Fruit fly (Drosophila melanogaster) whole organism, embryonic: ENCODE data around the gene ND-B18.

Experiments used
- B-H2 ChIP-seq: fragments of 200-800 bp; sonication (Bioruptor generic); optimal IDR thresholded peaks from 2 replicates; lab custom pipeline; 2018; ENCODE audit warnings: missing biosample characterization, mild to moderate bottlenecking, missing genetic modification characterization
- BtbVII ChIP-seq: fragments of 200-800 bp; sonication (Bioruptor generic); optimal IDR thresholded peaks from 3 replicates; lab custom pipeline; 2017; ENCODE audit warnings: missing biosample characterization, mild to moderate bottlenecking, missing genetic modification characterization
- CG10209 ChIP-seq: fragments of 200-800 bp; sonication (Bioruptor generic); optimal IDR thresholded peaks from 3 replicates; lab custom pipeline; 2017; ENCODE audit warnings: missing biosample characterization, mild to moderate bottlenecking, missing genetic modification characterization, missing genetic modification reagents
- CG10979 ChIP-seq: fragments of 200-800 bp; sonication (Bioruptor generic); optimal IDR thresholded peaks from 2 replicates; lab custom pipeline; 2018; ENCODE audit warnings: missing biosample characterization, mild to moderate bottlenecking, missing genetic modification characterization, moderate library complexity
- CG11093 ChIP-seq: fragments of 200-800 bp; sonication (Bioruptor generic); IDR thresholded peaks from 3 replicates; pipeline ENCODE4 v1.3.6; 2022; ENCODE audit warnings: missing biosample characterization, missing genetic modification characterization
- CG11504 ChIP-seq: fragments of 200-800 bp; sonication (Bioruptor generic); optimal IDR thresholded peaks from 3 replicates; lab custom pipeline; 2019; ENCODE audit warnings: missing biosample characterization, mild to moderate bottlenecking, missing genetic modification characterization, moderate library complexity
- CG12659 ChIP-seq: fragments of 200-800 bp; sonication (Bioruptor generic); optimal IDR thresholded peaks from 3 replicates; lab custom pipeline; 2017; ENCODE audit warnings: mild to moderate bottlenecking, missing biosample characterization, missing genetic modification reagents, missing genetic modification characterization
- CG13296 ChIP-seq: fragments of 200-800 bp; sonication (Bioruptor generic); optimal IDR thresholded peaks from 3 replicates; lab custom pipeline; 2018; ENCODE audit warnings: missing biosample characterization, mild to moderate bottlenecking, missing genetic modification characterization
- CG14667 ChIP-seq: fragments of 200-800 bp; sonication (Bioruptor generic); IDR thresholded peaks from 2 replicates; pipeline ENCODE4 v1.3.6; 2022; ENCODE audit warnings: missing biosample characterization, missing genetic modification characterization
- CG1602 ChIP-seq: fragments of 200-800 bp; sonication (Bioruptor generic); optimal IDR thresholded peaks from 3 replicates; lab custom pipeline; 2016; ENCODE audit warnings: missing biosample characterization, missing genetic modification characterization
- CG16779 ChIP-seq: fragments of 200-800 bp; sonication (Bioruptor generic); IDR thresholded peaks from 2 replicates; pipeline ENCODE4 v1.3.6; 2022; ENCODE audit warnings: missing biosample characterization, missing genetic modification characterization
- CG16813 ChIP-seq: fragments of 200-800 bp; sonication (Bioruptor generic); IDR thresholded peaks from 3 replicates; pipeline ENCODE4 v1.3.6; 2022; ENCODE audit warnings: missing biosample characterization, missing genetic modification characterization; ENCODE audit not compliant: partially characterized antibody
- CG3726 ChIP-seq: fragments of 200-800 bp; sonication (Bioruptor generic); IDR thresholded peaks from 3 replicates; pipeline ENCODE4, ENCODE4 v1.3.6; 2022; ENCODE audit warnings: missing biosample characterization, missing genetic modification characterization
- CG4404 ChIP-seq: fragments of 200-800 bp; sonication (Bioruptor generic); IDR thresholded peaks from 2 replicates; pipeline ENCODE4 v1.3.6; 2022; ENCODE audit warnings: missing biosample characterization, missing genetic modification characterization
- CG4854 ChIP-seq: fragments of 200-800 bp; sonication (Bioruptor generic); optimal IDR thresholded peaks from 2 replicates; lab custom pipeline; 2016; ENCODE audit warnings: missing biosample characterization, missing genetic modification characterization, inconsistent platforms
- CG6791 ChIP-seq: fragments of 200-800 bp; sonication (Bioruptor generic); IDR thresholded peaks from 3 replicates; pipeline ENCODE4 v1.3.6; 2022; ENCODE audit warnings: missing biosample characterization, missing genetic modification characterization; ENCODE audit not compliant: partially characterized antibody
- CG6813 ChIP-seq: fragments of 200-800 bp; sonication (Bioruptor generic); optimal IDR thresholded peaks from 2 replicates; lab custom pipeline; 2017; ENCODE audit warnings: missing biosample characterization, missing genetic modification characterization, mild to moderate bottlenecking, moderate library complexity, missing genetic modification reagents
- CG7745 ChIP-seq: fragments of 200-800 bp; sonication (Bioruptor generic); optimal IDR thresholded peaks from 2 replicates; lab custom pipeline; 2018; ENCODE audit warnings: missing biosample characterization, mild to moderate bottlenecking, missing genetic modification characterization, moderate library complexity
- CG8924 ChIP-seq: fragments of 200-800 bp; optimal IDR thresholded peaks from 3 replicates; lab custom pipeline; 2019; ENCODE audit warnings: missing biosample characterization, mild to moderate bottlenecking, missing genetic modification characterization, moderate library complexity
- CG9817 ChIP-seq: fragments of 200-800 bp; sonication (Bioruptor generic); optimal IDR thresholded peaks from 2 replicates; lab custom pipeline; 2018; ENCODE audit warnings: missing biosample characterization, mild to moderate bottlenecking, missing genetic modification characterization, moderate library complexity
- Dbx ChIP-seq: fragments of 200-800 bp; sonication (Bioruptor generic); IDR thresholded peaks from 3 replicates; pipeline ENCODE4 v1.3.6; 2022; ENCODE audit warnings: missing biosample characterization, missing genetic modification characterization
- Deaf1 ChIP-seq: fragments of 200-800 bp; optimal IDR thresholded peaks from 3 replicates; lab custom pipeline; 2019; ENCODE audit warnings: missing biosample characterization, mild to moderate bottlenecking, missing genetic modification characterization, moderate library complexity
- Dp ChIP-seq: fragments of 200-800 bp; sonication (Bioruptor generic); optimal IDR thresholded peaks from 2 replicates; lab custom pipeline; 2018; ENCODE audit warnings: missing biosample characterization, mild to moderate bottlenecking, missing genetic modification characterization, moderate library complexity
- Fer2 ChIP-seq: fragments of 200-800 bp; sonication (Bioruptor generic); optimal IDR thresholded peaks from 2 replicates; lab custom pipeline; 2018; ENCODE audit warnings: missing biosample characterization, mild to moderate bottlenecking, missing genetic modification characterization, moderate library complexity
- H15 ChIP-seq: fragments of 200-800 bp; sonication (Bioruptor generic); IDR thresholded peaks from 3 replicates; pipeline ENCODE4 v1.3.6; 2022; ENCODE audit warnings: missing biosample characterization, missing genetic modification characterization
- HLH54F ChIP-seq: fragments of 200-800 bp; sonication (Bioruptor generic); optimal IDR thresholded peaks from 3 replicates; lab custom pipeline; 2016; ENCODE audit warnings: missing biosample characterization, missing genetic modification characterization
- Hmr ChIP-seq: fragments of 200-800 bp; sonication (Bioruptor generic); optimal IDR thresholded peaks from 3 replicates; lab custom pipeline; 2017; ENCODE audit warnings: mild to moderate bottlenecking, missing biosample characterization, missing genetic modification reagents, missing genetic modification characterization
- Hr51 ChIP-seq, 2 experiments: fragments of 200-800 bp; sonication (Bioruptor generic); optimal IDR thresholded peaks; 2 replicates in 1 of 2; 3 replicates in 1 of 2; lab custom pipeline; 2016 to 2018; ENCODE audit warnings: missing biosample characterization in 2 of 2, missing genetic modification characterization in 2 of 2, mild to moderate bottlenecking in 1 of 2, moderate library complexity in 1 of 2
- Jarid2 ChIP-seq: fragments of 200-800 bp; sonication (Bioruptor generic); optimal IDR thresholded peaks from 3 replicates; lab custom pipeline; 2017; ENCODE audit warnings: mild to moderate bottlenecking, missing biosample characterization, missing genetic modification reagents, missing genetic modification characterization
- Mrtf ChIP-seq: fragments of 200-800 bp; sonication (Bioruptor generic); IDR thresholded peaks from 3 replicates; pipeline ENCODE4 v1.3.6; 2022; ENCODE audit warnings: missing biosample characterization, missing genetic modification characterization
- NfI ChIP-seq: fragments of 200-800 bp; sonication (Bioruptor generic); optimal IDR thresholded peaks from 3 replicates; lab custom pipeline; 2018; ENCODE audit warnings: missing biosample characterization, mild to moderate bottlenecking, missing genetic modification characterization, moderate library complexity
- Scr ChIP-seq: fragments of 200-800 bp; sonication (Bioruptor generic); IDR thresholded peaks from 2 replicates; pipeline ENCODE4 v1.3.6; 2022; ENCODE audit warnings: missing biosample characterization, missing genetic modification characterization; ENCODE audit not compliant: partially characterized antibody
- Tbp ChIP-seq: fragments of >200 bp; optimal IDR thresholded peaks from 2 replicates; lab custom pipeline; 2018; ENCODE audit warnings: missing biosample characterization, missing genetic modification characterization
- Usf ChIP-seq: fragments of 200-800 bp; sonication (Bioruptor generic); optimal IDR thresholded peaks from 2 replicates; lab custom pipeline; 2017; ENCODE audit warnings: missing genotype, missing biosample characterization, missing genetic modification characterization
- al ChIP-seq: fragments of 200-800 bp; sonication (Bioruptor generic); IDR thresholded peaks from 2 replicates; pipeline ENCODE4 v1.3.6; 2022; ENCODE audit warnings: missing biosample characterization, missing genetic modification characterization
- az2 ChIP-seq: fragments of 200-800 bp; sonication (Bioruptor generic); optimal IDR thresholded peaks from 3 replicates; lab custom pipeline; 2016; ENCODE audit warnings: missing biosample characterization, missing genetic modification characterization
- bigmax ChIP-seq: fragments of 200-800 bp; sonication (Bioruptor generic); optimal IDR thresholded peaks from 2 replicates; lab custom pipeline; 2018; ENCODE audit warnings: missing biosample characterization, mild to moderate bottlenecking, missing genetic modification characterization
- crol ChIP-seq: fragments of 200-800 bp; sonication (Bioruptor generic); IDR thresholded peaks from 2 replicates; pipeline ENCODE4 v1.3.6; 2022; ENCODE audit warnings: missing biosample characterization, missing genetic modification characterization
- dmrt11E ChIP-seq: fragments of 200-800 bp; sonication (Bioruptor generic); optimal IDR thresholded peaks from 3 replicates; lab custom pipeline; 2018; ENCODE audit warnings: missing biosample characterization, mild to moderate bottlenecking, missing genetic modification characterization, moderate library complexity
- emc ChIP-seq: fragments of 200-800 bp; sonication (Bioruptor generic); optimal IDR thresholded peaks from 2 replicates; lab custom pipeline; 2016; ENCODE audit warnings: missing biosample characterization, missing genetic modification characterization
- gem ChIP-seq: fragments of 200-800 bp; sonication (Bioruptor generic); optimal IDR thresholded peaks from 2 replicates; lab custom pipeline; 2019; ENCODE audit warnings: missing biosample characterization, mild to moderate bottlenecking, missing genetic modification characterization, moderate library complexity
- grau ChIP-seq: fragments of 200-800 bp; optimal IDR thresholded peaks from 3 replicates; lab custom pipeline; 2019; ENCODE audit warnings: missing biosample characterization, mild to moderate bottlenecking, missing genetic modification characterization, moderate library complexity
- ind ChIP-seq: fragments of 200-800 bp; sonication (Bioruptor generic); optimal IDR thresholded peaks from 3 replicates; lab custom pipeline; 2016; ENCODE audit warnings: missing biosample characterization, missing genetic modification characterization
- lmd ChIP-seq: fragments of 200-800 bp; sonication (Bioruptor generic); IDR thresholded peaks from 2 replicates; pipeline ENCODE4 v1.3.6; 2022; ENCODE audit warnings: missing biosample characterization, missing genetic modification characterization
- salm ChIP-seq: fragments of 200-800 bp; sonication (Bioruptor generic); optimal IDR thresholded peaks from 2 replicates; lab custom pipeline; 2018; ENCODE audit warnings: missing biosample characterization, mild to moderate bottlenecking, missing genetic modification characterization
- sisA ChIP-seq: fragments of 200-800 bp; sonication (Bioruptor generic); IDR thresholded peaks from 2 replicates; pipeline ENCODE4 v1.3.6; 2022; ENCODE audit warnings: missing biosample characterization, missing genetic modification characterization
- slbo ChIP-seq: fragments of 200-800 bp; sonication (Bioruptor generic); IDR thresholded peaks from 2 replicates; pipeline ENCODE4 v1.3.6; 2022; ENCODE audit warnings: missing biosample characterization, missing genetic modification characterization
- ttk ChIP-seq: fragments of 200-800 bp; sonication (Bioruptor generic); IDR thresholded peaks from 2 replicates; pipeline ENCODE4 v2.1.2; 2022; ENCODE audit warnings: missing biosample characterization, missing genetic modification characterization
- unpg ChIP-seq: fragments of 200-800 bp; sonication (Bioruptor generic); optimal IDR thresholded peaks from 3 replicates; lab custom pipeline; 2018; ENCODE audit warnings: missing biosample characterization, mild to moderate bottlenecking, missing genetic modification characterization, moderate library complexity
- zfh1 ChIP-seq: fragments of 200-800 bp; sonication (Bioruptor generic); IDR thresholded peaks from 3 replicates; pipeline ENCODE4 v1.3.6; 2022; ENCODE audit warnings: missing biosample characterization, missing genetic modification characterization

ND-B18 gene

DNA sequence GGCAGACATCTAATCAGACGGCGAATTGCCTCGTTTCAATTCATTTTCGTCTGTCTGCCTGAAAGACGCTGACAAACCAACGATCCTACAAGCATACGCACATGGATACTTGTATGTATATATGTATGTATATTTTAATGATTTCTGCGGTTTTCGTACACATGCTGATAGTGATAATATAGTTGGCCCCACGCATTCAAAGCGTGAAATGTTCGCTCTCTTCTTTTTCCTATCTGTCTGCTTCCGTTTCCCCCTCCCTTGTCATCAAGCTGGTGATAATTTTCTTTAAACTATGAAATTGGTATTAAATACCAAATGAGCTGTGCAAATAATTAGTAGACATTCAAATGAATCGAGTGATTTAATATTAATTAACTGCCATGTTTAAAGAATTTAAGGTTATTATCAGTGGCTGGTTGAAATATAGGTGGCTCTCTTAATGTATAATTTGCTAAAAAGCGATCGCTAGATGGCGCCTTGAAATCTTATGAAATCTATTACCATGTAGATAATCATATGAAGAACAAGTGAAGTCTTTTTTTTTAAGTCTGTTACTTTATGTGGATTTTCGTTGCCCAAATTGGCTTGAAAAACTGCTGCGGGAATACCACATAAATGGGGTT is 17.4 kb downstream of the ND-B18 start, which contains the start of gene CG33177 (continued):
- TF ChIP-seq gem (tag; lab: Kevin White, UChicago) (peak; percentile 26), CG3726 (GFP tag; lab: Robert Waterston, UW) (no peak), unpg (GFP tag; lab: Kevin White, UChicago) (peak; percentile 0), Hmr (GFP tag; lab: Kevin White, UChicago) (peak; percentile 35), CG6791 (GFP tag; lab: Robert Waterston, UW) (no peak), NfI (GFP tag; lab: Kevin White, UChicago) (peak; percentile 14), CG6813 (GFP tag; lab: Kevin White, UChicago) (no peak), crol (no peak), grau (tag; lab: Kevin White, UChicago) (peak; percentile 29), CG4854 (no peak), CG7745 (peak; percentile 11), CG4404 (no peak), CG14667 (GFP tag; lab: Robert Waterston, UW) (no peak), zfh1 (GFP tag; lab: Robert Waterston, UW) (no peak), sisA (no peak), Fer2 (tag; lab: Kevin White, UChicago) (no peak), bigmax (GFP tag; lab: Kevin White, UChicago) (peak; percentile 96), slbo (GFP tag; lab: Robert Waterston, UW) (peak; percentile 37; the same call in 1 of the 2 replicates), BtbVII (GFP tag; lab: Kevin White, UChicago) (no peak), CG10979 (tag; lab: Kevin White, UChicago) (peak; percentile 58), lmd (GFP tag; lab: Robert Waterston, UW) (0 out of 2 replicates have a peak, but pooled peaks have one; percentile 12), CG8924 (no peak), HLH54F (GFP tag; lab: Kevin White, UChicago) (no peak), CG12659 (GFP tag; lab: Kevin White, UChicago) (peak; percentile 25), Dp (GFP tag; lab: Kevin White, UChicago) (peak; percentile 8), CG1602 (GFP tag; lab: Kevin White, UChicago) (no peak), ttk (no peak), CG10209 (GFP tag; lab: Kevin White, UChicago) (no peak), CG16813 (no peak), dmrt11E (tag; lab: Kevin White, UChicago) (no peak), az2 (GFP tag; lab: Kevin White, UChicago) (peak; percentile 9), Mrtf (GFP tag; lab: Robert Waterston, UW) (no peak), CG13296 (GFP tag; lab: Kevin White, UChicago) (no peak), CG11093 (no peak), H15 (GFP tag; lab: Robert Waterston, UW) (no peak), salm (no peak), Dbx (GFP tag; lab: Robert Waterston, UW) (no peak), B-H2 (GFP tag; lab: Kevin White, UChicago) (peak; percentile 39), CG11504 (tag; lab: Kevin White, UChicago) (peak; percentile 28), Deaf1 (tag; lab: Kevin White, UChicago) (peak; percentile 11), al (GFP tag; lab: Robert Waterston, UW) (no peak), Usf (GFP tag; lab: Kevin White, UChicago) (no peak), CG16779 (GFP tag; lab: Robert Waterston, UW) (no peak), CG9817 (peak; percentile 41), Jarid2 (GFP tag; lab: Kevin White, UChicago) (no peak), Hr51 (GFP tag; optimal IDR thresholded peaks at IDR 0.05; lab: Kevin White, UChicago) (no peak), Tbp (GFP tag; lab: Kevin White, UChicago) (no peak), Scr (GFP tag; lab: Robert Waterston, UW) (no peak), ind (GFP tag; lab: Kevin White, UChicago) (no peak), emc (GFP tag; lab: Kevin White, UChicago) (no peak)
